Worm (Caenorhabditis elegans) whole organism, midembryonic: Measurements from ENCODE around the gene F36A4.3.

Experiments
- T22C8.4 ChIP-seq: fragments of 200-800 bp; sonication (Bioruptor generic); IDR thresholded peaks from 2 replicates; pipeline ENCODE4 v1.3.6; 2022; ENCODE audit warnings: missing genetic modification characterization, missing compliant biosample characterization
- cog-1 ChIP-seq: sonication (generic microtip); optimal IDR thresholded peaks from 2 replicates; lab custom pipeline; 2016; ENCODE audit warnings: missing genetic modification characterization, missing compliant biosample characterization
- flt-1 ChIP-seq: fragments of 200-800 bp; sonication (Bioruptor generic); IDR thresholded peaks from 2 replicates; pipeline ENCODE4 v1.3.6; 2022; ENCODE audit warnings: missing genetic modification characterization, missing compliant biosample characterization
- klf-2 ChIP-seq: fragments of 200-800 bp; sonication (Bioruptor generic); conservative IDR thresholded peaks from 2 replicates; pipeline ENCODE4 v1.3.6; 2022; ENCODE audit warnings: missing genetic modification reagents, missing genetic modification characterization, missing compliant biosample characterization
- med-1 ChIP-seq: sonication (generic microtip); optimal IDR thresholded peaks from 2 replicates; lab custom pipeline; 2017; ENCODE audit warnings: missing genetic modification characterization, mild to moderate bottlenecking, missing compliant biosample characterization, antibody characterized with exemption, missing genetic modification reagents; ENCODE audit not compliant: insufficient read depth
- ref-1 ChIP-seq: fragments of 200-800 bp; sonication (Bioruptor generic); conservative IDR thresholded peaks from 2 replicates; pipeline ENCODE4 v1.3.6; 2022; ENCODE audit warnings: missing genetic modification reagents, missing genetic modification characterization, missing compliant biosample characterization
- tab-1 ChIP-seq: fragments of 200-800 bp; sonication (Bioruptor generic); IDR thresholded peaks from 2 replicates; pipeline ENCODE4 v1.3.6; 2022; ENCODE audit warnings: missing genetic modification characterization, missing compliant biosample characterization
- ztf-23 ChIP-seq: fragments of 200-800 bp; sonication (Bioruptor generic); IDR thresholded peaks from 2 replicates; pipeline ENCODE4 v1.3.6; 2022; ENCODE audit warnings: missing genetic modification reagents, missing genetic modification characterization, missing compliant biosample characterization
- ztf-29 ChIP-seq: fragments of 200-800 bp; sonication (Bioruptor generic); IDR thresholded peaks from 2 replicates; pipeline ENCODE4 v1.3.6; 2022; ENCODE audit warnings: missing genetic modification reagents, missing genetic modification characterization, missing compliant biosample characterization

The F36A4.3 gene

ce11 chrIV:4316813-4317408 lies 47.5 kb downstream of the F36A4.3 start, which contains the start of gene Y24D9B.1:
TSS of gene Y24D9B.1 (plus strand) at chrIV:4317358.
- TF ChIP-seq ref-1 (no peak), med-1 (GFP tag; lab: Kevin White, UChicago) (no peak), T22C8.4 (GFP tag; lab: Robert Waterston, UW) (no peak), flt-1 (no peak), ztf-23 (GFP tag; lab: Robert Waterston, UW) (no peak), ztf-29 (GFP tag; lab: Robert Waterston, UW) (no peak), cog-1 (tag; lab: Kevin White, UChicago) (no peak), klf-2 (GFP tag; lab: Robert Waterston, UW) (no peak), tab-1 (GFP tag; lab: Robert Waterston, UW) (no peak)

ce11 chrIV:4317638-4318037 lies 48.2 kb downstream of the F36A4.3 start:
- TF ChIP-seq T22C8.4 (GFP tag; lab: Robert Waterston, UW), result peak; percentile 79
- TF ChIP-seq ztf-23 (GFP tag; lab: Robert Waterston, UW), result no peak
- TF ChIP-seq med-1 (GFP tag; lab: Kevin White, UChicago), result no peak

DNA sequence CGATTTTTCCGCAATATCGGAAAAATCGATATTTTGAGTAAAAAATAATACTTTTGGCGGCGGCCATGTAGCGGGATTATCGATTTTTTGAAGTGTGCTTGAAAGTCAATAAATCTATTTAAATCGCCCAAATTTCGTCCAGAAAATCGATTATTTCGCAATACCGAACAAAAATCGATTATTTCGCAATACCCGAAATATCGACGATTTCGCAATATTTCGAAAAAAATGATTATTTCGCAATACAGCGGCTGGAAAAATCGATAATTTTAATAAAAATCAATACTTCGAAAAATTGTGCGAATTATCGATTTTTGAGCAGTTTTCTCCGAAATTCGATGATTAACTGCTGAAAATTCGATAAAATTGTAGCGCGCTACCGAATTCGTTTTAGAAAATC lies 48.6 kb downstream of the F36A4.3 start:
- no peak; the same call in 1 of the 2 replicates for TF ChIP-seq T22C8.4 (GFP tag; lab: Robert Waterston, UW)
- TF ChIP-seq tab-1 (GFP tag; lab: Robert Waterston, UW), result no peak
- no peak for TF ChIP-seq klf-2 (GFP tag; lab: Robert Waterston, UW)
- no peak for TF ChIP-seq ref-1

- no peak for TF ChIP-seq tab-1 (GFP tag; lab: Robert Waterston, UW)
- peak; percentile 93 for TF ChIP-seq T22C8.4 (GFP tag; lab: Robert Waterston, UW)
Measured at ce11 chrIV:4319473-4319872, 50.1 kb downstream of the F36A4.3 start.
